Worm (Caenorhabditis elegans) whole organism, L2 larva: ENCODE data around the gene fbxa-75.

Source experiments
- alr-1 ChIP-seq: fragments of 150-350 bp; optimal IDR thresholded peaks from 2 replicates; lab custom pipeline; 2014; ENCODE audit warnings: missing biosample characterization, missing genetic modification characterization
- ama-1 ChIP-seq: fragments of 150-350 bp; optimal IDR thresholded peaks from 2 replicates; lab custom pipeline; 2018; ENCODE audit warnings: inconsistent platforms
- dmd-4 ChIP-seq: sonication (generic microtip); optimal IDR thresholded peaks from 2 replicates; lab custom pipeline; 2017; ENCODE audit warnings: missing biosample characterization, missing genetic modification characterization
- elt-3 ChIP-seq: sonication (generic microtip); optimal IDR thresholded peaks from 2 replicates; lab custom pipeline; 2017; ENCODE audit warnings: missing biosample characterization, missing genetic modification characterization
- fos-1 ChIP-seq: fragments of 150-350 bp; optimal IDR thresholded peaks from 2 replicates; lab custom pipeline; 2014; ENCODE audit warnings: missing biosample characterization, missing genetic modification characterization
- lin-13 ChIP-seq: fragments of 150-350 bp; optimal IDR thresholded peaks from 2 replicates; lab custom pipeline; 2014; ENCODE audit warnings: missing biosample characterization, missing genetic modification reagents, missing genetic modification characterization
- nhr-12 ChIP-seq: fragments of 150-350 bp; optimal IDR thresholded peaks from 2 replicates; lab custom pipeline; 2014; ENCODE audit warnings: missing biosample characterization, missing genetic modification characterization
- nhr-237 ChIP-seq: fragments of 150-350 bp; optimal IDR thresholded peaks from 2 replicates; lab custom pipeline; 2014; ENCODE audit warnings: missing biosample characterization, missing genetic modification characterization
- nhr-77 ChIP-seq: fragments of 150-350 bp; optimal IDR thresholded peaks from 2 replicates; lab custom pipeline; 2014; ENCODE audit warnings: missing biosample characterization, missing genetic modification characterization
- unc-39 ChIP-seq: fragments of 150-350 bp; optimal IDR thresholded peaks from 2 replicates; lab custom pipeline; 2014; ENCODE audit warnings: missing biosample characterization, missing genetic modification characterization
- unc-55 ChIP-seq: fragments of 150-350 bp; sonication (generic microtip); optimal IDR thresholded peaks from 3 replicates; lab custom pipeline; 2014; ENCODE audit warnings: missing biosample characterization, missing genetic modification reagents, missing genetic modification characterization
- unc-62 ChIP-seq: fragments of 150-350 bp; optimal IDR thresholded peaks from 2 replicates; lab custom pipeline; 2014; ENCODE audit warnings: missing biosample characterization, missing genetic modification reagents, missing genetic modification characterization
- zag-1 ChIP-seq: fragments of 150-350 bp; optimal IDR thresholded peaks from 2 replicates; lab custom pipeline; 2014; ENCODE audit warnings: missing biosample characterization, missing genetic modification characterization

DNA sequence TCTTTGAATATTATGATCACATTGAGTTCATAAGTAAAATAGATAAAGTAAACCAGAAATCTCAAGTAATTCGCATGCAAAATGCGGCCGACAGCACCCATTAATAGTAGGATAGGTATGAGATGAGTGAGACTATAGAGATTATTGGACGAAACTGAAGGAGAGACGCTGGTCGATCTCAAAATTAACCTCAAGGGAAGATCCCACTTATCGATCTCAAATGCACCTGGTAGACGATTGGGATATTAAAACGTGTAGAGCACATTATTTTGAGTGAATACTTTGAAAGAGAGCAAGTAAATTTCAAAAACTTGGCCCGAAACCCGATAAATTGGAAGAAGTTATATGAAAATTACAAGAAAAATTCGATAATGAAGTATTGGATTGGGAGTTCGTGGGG, 42.2 kb downstream of the fbxa-75 start, which contains the start of gene Y82E9BL.6:
- TF ChIP-seq nhr-12 (tag; lab: Kevin White, UChicago) = no peak
- no peak for TF ChIP-seq unc-39 (tag; lab: Kevin White, UChicago)
- no peak for TF ChIP-seq nhr-237 (tag; lab: Kevin White, UChicago)
- no peak for TF ChIP-seq alr-1
- TF ChIP-seq nhr-77 (tag; lab: Kevin White, UChicago) = no peak
- no peak for TF ChIP-seq ama-1 (lab: Kevin White, UChicago)
- no peak for TF ChIP-seq unc-62 (GFP tag; lab: Kevin White, UChicago)
- no peak for TF ChIP-seq lin-13 (GFP tag; lab: Kevin White, UChicago)
- TF ChIP-seq elt-3 (tag; lab: Kevin White, UChicago) = no peak
- no peak for TF ChIP-seq dmd-4 (tag; lab: Kevin White, UChicago)
- no peak for TF ChIP-seq zag-1 (tag; lab: Kevin White, UChicago)
- TF ChIP-seq fos-1 = no peak
- TF ChIP-seq unc-55 = no peak
